Fruit fly (Drosophila melanogaster): Measurements from ENCODE around the gene IntS12.

The IntS12 gene

dm6 chr3R:26859228-26859627 lies 3.9 kb upstream of the IntS12 start (continued):
- peak; percentile 65 for TF ChIP-seq gro (GFP tag; optimal IDR thresholded peaks at IDR 0.05)
- peak; percentile 44; the same call in 1 of the 3 replicates for TF ChIP-seq Aef1 (GFP tag; IDR thresholded peaks at IDR 0.05)
- TF ChIP-seq CG1603 (tag; optimal IDR thresholded peaks at IDR 0.05) = peak; percentile 51
- TF ChIP-seq CG15514 (GFP tag; optimal IDR thresholded peaks at IDR 0.05) = peak; percentile 44
- TF ChIP-seq CG2199 (GFP tag; IDR thresholded peaks at IDR 0.05) = no peak
- peak; percentile 31 for TF ChIP-seq pnt (GFP tag; optimal IDR thresholded peaks at IDR 0.05)
- peak; percentile 27; the same call in 1 of the 2 replicates for TF ChIP-seq CG14667 (GFP tag; IDR thresholded peaks at IDR 0.05)
- TF ChIP-seq CG6791 (GFP tag; IDR thresholded peaks at IDR 0.05; ENCODE audit: partially characterized antibody) = no peak
- no peak for TF ChIP-seq Dp (GFP tag; optimal IDR thresholded peaks at IDR 0.05)
- peak; percentile 79 for TF ChIP-seq CG18599 (GFP tag; optimal IDR thresholded peaks at IDR 0.05)
- no peak for TF ChIP-seq vnd (GFP tag; IDR thresholded peaks at IDR 0.05; ENCODE audit: partially characterized antibody)
- TF ChIP-seq rib (GFP tag; IDR thresholded peaks at IDR 0.05) = no peak
- TF ChIP-seq CG6654 (GFP tag; optimal IDR thresholded peaks at IDR 0.05) = no peak
- TF ChIP-seq CG18011 (GFP tag; optimal IDR thresholded peaks at IDR 0.05) = no peak
- TF ChIP-seq danr (GFP tag; IDR thresholded peaks at IDR 0.05) = no peak
- TF ChIP-seq CG12391 (tag; optimal IDR thresholded peaks at IDR 0.05) = peak; percentile 34
- TF ChIP-seq CG7839 (tag; optimal IDR thresholded peaks at IDR 0.05) = peak; percentile 52
- no peak for TF ChIP-seq Bdp1 (GFP tag; optimal IDR thresholded peaks at IDR 0.05)
- no peak for TF ChIP-seq wek (GFP tag; optimal IDR thresholded peaks at IDR 0.05)
- TF ChIP-seq ind (GFP tag; optimal IDR thresholded peaks at IDR 0.05) = peak; percentile 13
- peak; percentile 98 for TF ChIP-seq sens (GFP tag)
- TF ChIP-seq bab2 (GFP tag; optimal IDR thresholded peaks at IDR 0.05) = peak; percentile 22
- no peak for TF ChIP-seq Hr39 (optimal IDR thresholded peaks at IDR 0.05)
- TF ChIP-seq CG32772 (GFP tag; IDR thresholded peaks at IDR 0.05) = 0 out of 2 replicates have a peak, but pooled peaks have one; percentile 40
- no peak for TF ChIP-seq Abd-B (GFP tag; optimal IDR thresholded peaks at IDR 0.05)
- peak; percentile 64; the same call in 1 of the 2 replicates for TF ChIP-seq stc (GFP tag; IDR thresholded peaks at IDR 0.05)
- no peak for TF ChIP-seq run (tag; optimal IDR thresholded peaks at IDR 0.05)
- TF ChIP-seq CG13775 (GFP tag; optimal IDR thresholded peaks at IDR 0.05) = no peak
- TF ChIP-seq tna (GFP tag; IDR thresholded peaks at IDR 0.05; ENCODE audit: partially characterized antibody) = no peak
- peak; percentile 87 for TF ChIP-seq Ets65A (GFP tag)
- no peak for TF ChIP-seq NFAT (GFP tag; IDR thresholded peaks at IDR 0.05)
- no peak for TF ChIP-seq inv (GFP tag; IDR thresholded peaks at IDR 0.05; ENCODE audit: partially characterized antibody)
- no peak for TF ChIP-seq Jarid2 (GFP tag; optimal IDR thresholded peaks at IDR 0.05)
- TF ChIP-seq eyg (GFP tag; optimal IDR thresholded peaks at IDR 0.05) = no peak
- TF ChIP-seq Doc3 (GFP tag; IDR thresholded peaks at IDR 0.05; ENCODE audit: partially characterized antibody) = no peak
- TF ChIP-seq nom (GFP tag; optimal IDR thresholded peaks at IDR 0.05) = no peak

- no peak for TF ChIP-seq HLH4C (GFP tag; IDR thresholded peaks at IDR 0.05; ENCODE audit: partially characterized antibody)
- TF ChIP-seq CG7839 (tag; optimal IDR thresholded peaks at IDR 0.05) = no peak
- TF ChIP-seq sr (GFP tag; IDR thresholded peaks at IDR 0.05) = peak; percentile 39; the same call in 1 of the 3 replicates
- no peak for TF ChIP-seq tup (GFP tag; optimal IDR thresholded peaks at IDR 0.05)
- no peak for TF ChIP-seq CG8924 (tag; optimal IDR thresholded peaks at IDR 0.05)
- no peak for TF ChIP-seq Dad (GFP tag; optimal IDR thresholded peaks at IDR 0.05)
- no peak for TF ChIP-seq al (GFP tag; IDR thresholded peaks at IDR 0.05)
- TF ChIP-seq Antp (GFP tag; optimal IDR thresholded peaks at IDR 0.05) = no peak
- TF ChIP-seq Nf-YC (tag; optimal IDR thresholded peaks at IDR 0.05) = peak; percentile 46
- no peak for TF ChIP-seq GATAe (GFP tag; conservative IDR thresholded peaks at IDR 0.05)
- TF ChIP-seq ham (GFP tag; IDR thresholded peaks at IDR 0.05) = no peak
- TF ChIP-seq z (GFP tag; IDR thresholded peaks at IDR 0.05) = no peak
- TF ChIP-seq Ets97D (GFP tag; optimal IDR thresholded peaks at IDR 0.05) = no peak
- TF ChIP-seq toy (GFP tag; IDR thresholded peaks at IDR 0.05) = no peak
- TF ChIP-seq D19A (tag; optimal IDR thresholded peaks at IDR 0.05) = no peak
- TF ChIP-seq CG5953 (GFP tag; IDR thresholded peaks at IDR 0.05) = peak; percentile 12; the same call in 1 of the 2 replicates
- no peak for TF ChIP-seq CG7271 (tag; optimal IDR thresholded peaks at IDR 0.05)
- no peak for TF ChIP-seq CG4424 (GFP tag; optimal IDR thresholded peaks at IDR 0.05)
Observed at dm6 chr3R:26862213-26862612, 963 bp upstream of the IntS12 start.

Data from whole organism, embryonic.